Fruit fly (Drosophila melanogaster) whole organism, embryonic: ENCODE data around the gene sit.

ENCODE experiments used
- CG10274 ChIP-seq: fragments of 200-800 bp; sonication (Bioruptor generic); optimal IDR thresholded peaks from 3 replicates; lab custom pipeline; 2017; ENCODE audit warnings: missing biosample characterization, mild to moderate bottlenecking, missing genetic modification characterization
- CG10543 ChIP-seq: fragments of 200-800 bp; sonication (Bioruptor generic); optimal IDR thresholded peaks from 3 replicates; lab custom pipeline; 2017; ENCODE audit warnings: missing biosample characterization, mild to moderate bottlenecking, missing genetic modification characterization, moderate library complexity
- CG12744 ChIP-seq: fragments of 200-800 bp; sonication (Bioruptor generic); optimal IDR thresholded peaks from 2 replicates; lab custom pipeline; 2016; ENCODE audit warnings: missing biosample characterization, missing genetic modification characterization
- CG13287 ChIP-seq: fragments of 200-800 bp; sonication (Bioruptor generic); IDR thresholded peaks from 2 replicates; pipeline ENCODE4 v1.3.6; 2022; ENCODE audit warnings: missing biosample characterization, missing genetic modification characterization; ENCODE audit not compliant: partially characterized antibody
- CG16815 ChIP-seq: fragments of 200-800 bp; sonication (Bioruptor generic); optimal IDR thresholded peaks from 3 replicates; lab custom pipeline; 2017; ENCODE audit warnings: missing biosample characterization, mild to moderate bottlenecking, missing genetic modification characterization
- CG17186 ChIP-seq: fragments of 200-800 bp; sonication (Bioruptor generic); optimal IDR thresholded peaks from 3 replicates; lab custom pipeline; 2017; ENCODE audit warnings: missing biosample characterization, missing genetic modification reagents, missing genetic modification characterization
- CG17359 ChIP-seq: fragments of 200-800 bp; sonication (Bioruptor generic); optimal IDR thresholded peaks from 3 replicates; lab custom pipeline; 2018; ENCODE audit warnings: missing biosample characterization, mild to moderate bottlenecking, missing genetic modification characterization, moderate library complexity
- CG17568 ChIP-seq: fragments of 200-800 bp; sonication (Bioruptor generic); optimal IDR thresholded peaks from 2 replicates; lab custom pipeline; 2018; ENCODE audit warnings: missing biosample characterization, mild to moderate bottlenecking, missing genetic modification characterization, moderate library complexity
- CG18599 ChIP-seq: fragments of 200-800 bp; sonication (Bioruptor generic); optimal IDR thresholded peaks from 3 replicates; lab custom pipeline; 2017; ENCODE audit warnings: missing biosample characterization, missing genetic modification characterization, mild to moderate bottlenecking, moderate library complexity, missing genetic modification reagents
- CG2875 ChIP-seq: fragments of 200-800 bp; sonication (Bioruptor generic); optimal IDR thresholded peaks from 2 replicates; lab custom pipeline; 2017; ENCODE audit warnings: missing biosample characterization, mild to moderate bottlenecking, missing genetic modification characterization, missing genetic modification reagents
- CG30020 ChIP-seq: fragments of 200-800 bp; optimal IDR thresholded peaks from 2 replicates; lab custom pipeline; 2019; ENCODE audit warnings: missing biosample characterization, mild to moderate bottlenecking, missing genetic modification characterization, moderate library complexity
- CG31365 ChIP-seq: fragments of 200-800 bp; sonication (Bioruptor generic); optimal IDR thresholded peaks from 2 replicates; lab custom pipeline; 2018; ENCODE audit warnings: missing biosample characterization, mild to moderate bottlenecking, missing genetic modification characterization
- CG34422 ChIP-seq: fragments of 200-800 bp; sonication (Bioruptor generic); IDR thresholded peaks from 3 replicates; pipeline ENCODE4 v1.3.6; 2022; ENCODE audit warnings: missing biosample characterization, missing genetic modification characterization
- CG3726 ChIP-seq: fragments of 200-800 bp; sonication (Bioruptor generic); IDR thresholded peaks from 3 replicates; pipeline ENCODE4, ENCODE4 v1.3.6; 2022; ENCODE audit warnings: missing biosample characterization, missing genetic modification characterization
- CG4854 ChIP-seq: fragments of 200-800 bp; sonication (Bioruptor generic); optimal IDR thresholded peaks from 2 replicates; lab custom pipeline; 2016; ENCODE audit warnings: missing biosample characterization, missing genetic modification characterization, inconsistent platforms
- CG5180 ChIP-seq: fragments of 200-800 bp; sonication (Bioruptor generic); optimal IDR thresholded peaks from 3 replicates; lab custom pipeline; 2017; ENCODE audit warnings: missing biosample characterization, missing genetic modification characterization, mild to moderate bottlenecking, moderate library complexity, missing genetic modification reagents
- CG7786 ChIP-seq: fragments of 200-800 bp; sonication (Bioruptor generic); optimal IDR thresholded peaks from 2 replicates; lab custom pipeline; 2016; ENCODE audit warnings: missing biosample characterization, missing genetic modification characterization
- CG8478 ChIP-seq: fragments of >200 bp; optimal IDR thresholded peaks from 2 replicates; lab custom pipeline; 2018
- CG8765 ChIP-seq: fragments of 200-800 bp; sonication (Bioruptor generic); IDR thresholded peaks from 2 replicates; pipeline ENCODE4 v1.3.6; 2022; ENCODE audit warnings: missing biosample characterization, missing genetic modification characterization
- CG9215 ChIP-seq: fragments of 200-800 bp; sonication (Bioruptor generic); IDR thresholded peaks from 2 replicates; pipeline ENCODE4 v1.3.6; 2022; ENCODE audit warnings: missing biosample characterization, missing genetic modification characterization
- CHES-1-like ChIP-seq: fragments of 200-800 bp; sonication (Bioruptor generic); optimal IDR thresholded peaks from 2 replicates; lab custom pipeline; 2016; ENCODE audit warnings: missing biosample characterization, missing genetic modification characterization
- CTCF ChIP-seq: fragments of 200-800 bp; sonication (Bioruptor generic); optimal IDR thresholded peaks from 2 replicates; lab custom pipeline; 2017; ENCODE audit warnings: missing biosample characterization, mild to moderate bottlenecking, missing genetic modification characterization, moderate library complexity
- Dad ChIP-seq: fragments of 200-800 bp; sonication (Bioruptor generic); optimal IDR thresholded peaks from 3 replicates; lab custom pipeline; 2016; ENCODE audit warnings: missing biosample characterization, missing genetic modification characterization
- Dbx ChIP-seq: fragments of 200-800 bp; sonication (Bioruptor generic); IDR thresholded peaks from 3 replicates; pipeline ENCODE4 v1.3.6; 2022; ENCODE audit warnings: missing biosample characterization, missing genetic modification characterization
- E2f1 ChIP-seq: fragments of 200-800 bp; sonication (Bioruptor generic); IDR thresholded peaks from 2 replicates; pipeline ENCODE4 v1.3.6; 2022; ENCODE audit warnings: missing biosample characterization, missing genetic modification characterization
- Ets97D ChIP-seq: fragments of 200-800 bp; sonication (Bioruptor generic); optimal IDR thresholded peaks from 3 replicates; lab custom pipeline; 2016; ENCODE audit warnings: missing biosample characterization, missing genetic modification characterization
- GATAe ChIP-seq: fragments of 200-800 bp; sonication (Bioruptor generic); conservative IDR thresholded peaks from 2 replicates; pipeline ENCODE4 v1.3.6; 2022; ENCODE audit warnings: missing biosample characterization, missing genetic modification characterization
- Hmr ChIP-seq: fragments of 200-800 bp; sonication (Bioruptor generic); optimal IDR thresholded peaks from 3 replicates; lab custom pipeline; 2017; ENCODE audit warnings: mild to moderate bottlenecking, missing biosample characterization, missing genetic modification reagents, missing genetic modification characterization
- Hr39 ChIP-seq: fragments of >200 bp; optimal IDR thresholded peaks from 2 replicates; lab custom pipeline; 2017
- Jarid2 ChIP-seq: fragments of 200-800 bp; sonication (Bioruptor generic); optimal IDR thresholded peaks from 3 replicates; lab custom pipeline; 2017; ENCODE audit warnings: mild to moderate bottlenecking, missing biosample characterization, missing genetic modification reagents, missing genetic modification characterization
- Lim3 ChIP-seq: fragments of 200-800 bp; sonication (Bioruptor generic); IDR thresholded peaks from 2 replicates; pipeline ENCODE4 v1.3.6; 2022; ENCODE audit warnings: missing biosample characterization, missing genetic modification characterization
- MTF-1 ChIP-seq: fragments of 200-800 bp; sonication (Bioruptor generic); optimal IDR thresholded peaks from 2 replicates; lab custom pipeline; 2018; ENCODE audit warnings: missing biosample characterization, mild to moderate bottlenecking, missing genetic modification characterization, borderline replicate concordance
- Meics ChIP-seq: fragments of 200-800 bp; sonication (Bioruptor generic); optimal IDR thresholded peaks from 2 replicates; lab custom pipeline; 2017; ENCODE audit warnings: missing biosample characterization, mild to moderate bottlenecking, missing genetic modification characterization
- NFAT ChIP-seq: fragments of 200-800 bp; sonication (Bioruptor generic); IDR thresholded peaks from 2 replicates; pipeline ENCODE4 v1.3.6; 2022; ENCODE audit warnings: missing biosample characterization, missing genetic modification characterization
- Poxn ChIP-seq: fragments of 200-800 bp; sonication (Bioruptor generic); IDR thresholded peaks from 2 replicates; pipeline ENCODE4 v1.3.6; 2022; ENCODE audit warnings: missing biosample characterization, missing genetic modification characterization
- ab ChIP-seq: fragments of 200-800 bp; sonication (Bioruptor generic); optimal IDR thresholded peaks from 2 replicates; lab custom pipeline; 2016; ENCODE audit warnings: missing biosample characterization, missing genetic modification characterization
- al ChIP-seq: fragments of 200-800 bp; sonication (Bioruptor generic); IDR thresholded peaks from 2 replicates; pipeline ENCODE4 v1.3.6; 2022; ENCODE audit warnings: missing biosample characterization, missing genetic modification characterization
- bcd ChIP-seq: fragments of 200-800 bp; sonication (Bioruptor generic); optimal IDR thresholded peaks from 2 replicates; lab custom pipeline; 2017; ENCODE audit warnings: missing biosample characterization, mild to moderate bottlenecking, missing genetic modification characterization
- chinmo ChIP-seq: fragments of 200-800 bp; sonication (Bioruptor generic); IDR thresholded peaks from 4 replicates; pipeline ENCODE4 v1.3.6; 2022; ENCODE audit warnings: missing biosample characterization, missing genetic modification characterization; ENCODE audit not compliant: partially characterized antibody
- crp ChIP-seq, 2 experiments: fragments of 200-800 bp; sonication (Bioruptor generic); optimal IDR thresholded peaks; 2 replicates in 1 of 2; 3 replicates in 1 of 2; lab custom pipeline; 2017; ENCODE audit warnings: missing biosample characterization in 2 of 2, missing genetic modification characterization in 2 of 2, mild to moderate bottlenecking in 1 of 2, moderate library complexity in 1 of 2
- dm ChIP-seq: fragments of 200-800 bp; sonication (Bioruptor generic); optimal IDR thresholded peaks from 3 replicates; lab custom pipeline; 2016; ENCODE audit warnings: missing biosample characterization, missing genetic modification characterization
- dmrt11E ChIP-seq: fragments of 200-800 bp; sonication (Bioruptor generic); optimal IDR thresholded peaks from 3 replicates; lab custom pipeline; 2018; ENCODE audit warnings: missing biosample characterization, mild to moderate bottlenecking, missing genetic modification characterization, moderate library complexity
- esg ChIP-seq: fragments of 200-800 bp; sonication (Bioruptor generic); conservative IDR thresholded peaks from 2 replicates; pipeline ENCODE4 v1.3.6; 2022; ENCODE audit warnings: missing biosample characterization, missing genetic modification characterization
- gsb ChIP-seq: fragments of 200-800 bp; sonication (Bioruptor generic); IDR thresholded peaks from 2 replicates; pipeline ENCODE4 v1.3.6; 2022; ENCODE audit warnings: missing biosample characterization, missing genetic modification characterization
- hbn ChIP-seq: fragments of 200-800 bp; sonication (Bioruptor generic); IDR thresholded peaks from 2 replicates; pipeline ENCODE4 v1.3.6; 2022; ENCODE audit warnings: missing biosample characterization, missing genetic modification characterization; ENCODE audit not compliant: partially characterized antibody
- nmo ChIP-seq: fragments of 200-800 bp; sonication (Bioruptor generic); optimal IDR thresholded peaks from 2 replicates; lab custom pipeline; 2018; ENCODE audit warnings: missing biosample characterization, mild to moderate bottlenecking, missing genetic modification characterization, moderate library complexity
- pho ChIP-seq: fragments of 200-800 bp; sonication (Bioruptor generic); optimal IDR thresholded peaks from 2 replicates; lab custom pipeline; 2016; ENCODE audit warnings: missing biosample characterization, missing genetic modification characterization
- sna ChIP-seq: fragments of 200-800 bp; sonication (Bioruptor generic); IDR thresholded peaks from 2 replicates; pipeline ENCODE4 v1.3.6; 2022; ENCODE audit warnings: missing biosample characterization, missing genetic modification characterization; ENCODE audit not compliant: partially characterized antibody
- trh ChIP-seq: fragments of 200-800 bp; sonication (Bioruptor generic); optimal IDR thresholded peaks from 2 replicates; lab custom pipeline; 2016; ENCODE audit warnings: missing biosample characterization, missing genetic modification characterization
- ttk ChIP-seq: fragments of 200-800 bp; sonication (Bioruptor generic); IDR thresholded peaks from 2 replicates; pipeline ENCODE4 v2.1.2; 2022; ENCODE audit warnings: missing biosample characterization, missing genetic modification characterization
- vnd ChIP-seq: fragments of 200-800 bp; sonication (Bioruptor generic); IDR thresholded peaks from 3 replicates; pipeline ENCODE4 v1.3.6; 2022; ENCODE audit warnings: missing biosample characterization, missing genetic modification characterization; ENCODE audit not compliant: partially characterized antibody
- wek ChIP-seq: fragments of 200-800 bp; sonication (Bioruptor generic); optimal IDR thresholded peaks from 3 replicates; lab custom pipeline; 2018; ENCODE audit warnings: missing biosample characterization, mild to moderate bottlenecking, missing genetic modification characterization, moderate library complexity

The sit gene

DNA sequence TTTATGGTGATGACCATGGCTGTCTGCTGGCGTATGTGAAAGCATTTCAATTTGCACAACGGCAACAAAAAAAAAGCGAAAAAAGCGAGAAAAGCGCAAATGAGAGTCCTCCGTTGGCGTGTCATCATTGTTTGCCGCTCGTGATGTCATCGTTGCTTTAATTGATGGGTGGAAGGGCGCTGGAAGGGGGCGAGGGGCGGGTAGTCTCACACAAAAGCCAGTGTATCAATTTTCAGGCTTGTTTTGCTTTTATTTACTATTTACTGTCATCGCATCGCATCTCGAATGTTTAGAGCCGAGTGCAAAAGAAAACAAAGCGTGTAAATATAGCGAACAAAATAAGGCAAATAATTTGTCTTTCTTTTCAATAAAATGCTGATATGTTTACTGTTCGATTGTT lies 26.9 kb upstream of the sit start (continued):
- peak; percentile 30 for TF ChIP-seq Jarid2
- no peak for TF ChIP-seq CG16815 (GFP tag; lab: Kevin White, UChicago)
- TF ChIP-seq hbn (GFP tag; lab: Robert Waterston, UW) = no peak
- TF ChIP-seq pho (GFP tag; lab: Kevin White, UChicago) = no peak
- no peak for TF ChIP-seq crp (GFP tag; optimal IDR thresholded peaks at IDR 0.05; lab: Kevin White, UChicago)
- TF ChIP-seq sna (GFP tag; lab: Robert Waterston, UW) = no peak
- TF ChIP-seq nmo (GFP tag; lab: Kevin White, UChicago) = peak; percentile 30
- no peak for TF ChIP-seq al (GFP tag; lab: Robert Waterston, UW)
- no peak for TF ChIP-seq CG4854
- TF ChIP-seq dmrt11E (tag; lab: Kevin White, UChicago) = peak; percentile 50
- no peak for TF ChIP-seq CG8765
- TF ChIP-seq esg (GFP tag; lab: Robert Waterston, UW) = no peak
- no peak for TF ChIP-seq Ets97D (GFP tag; lab: Kevin White, UChicago)
- TF ChIP-seq CG12744 = no peak
- TF ChIP-seq MTF-1 (GFP tag; lab: Kevin White, UChicago) = peak; percentile 94
- TF ChIP-seq ttk = no peak
- no peak for TF ChIP-seq Lim3 (GFP tag; lab: Robert Waterston, UW)
- TF ChIP-seq Hmr (GFP tag; lab: Kevin White, UChicago) = peak; percentile 4
- peak; percentile 3 for TF ChIP-seq CG31365
- no peak for TF ChIP-seq dm
- TF ChIP-seq bcd (GFP tag; lab: Kevin White, UChicago) = peak; percentile 14
- TF ChIP-seq Hr39 = no peak
- TF ChIP-seq CG17359 (tag; lab: Kevin White, UChicago) = peak; percentile 79
- no peak for TF ChIP-seq E2f1 (GFP tag; lab: Robert Waterston, UW)
- TF ChIP-seq Meics (GFP tag; lab: Kevin White, UChicago) = peak; percentile 18
- TF ChIP-seq gsb = no peak
- TF ChIP-seq GATAe (GFP tag; lab: Robert Waterston, UW) = no peak
- no peak for TF ChIP-seq ab
- TF ChIP-seq CTCF (GFP tag; lab: Kevin White, UChicago) = no peak
- TF ChIP-seq CG18599 (GFP tag; lab: Kevin White, UChicago) = no peak
- TF ChIP-seq vnd (GFP tag; lab: Robert Waterston, UW) = no peak
- TF ChIP-seq trh = no peak
- TF ChIP-seq CG3726 (GFP tag; lab: Robert Waterston, UW) = no peak
- TF ChIP-seq NFAT (GFP tag; lab: Robert Waterston, UW) = no peak
- no peak for TF ChIP-seq CG30020 (tag; lab: Kevin White, UChicago)
- peak; percentile 78 for TF ChIP-seq CG2875
- TF ChIP-seq CG5180 = peak; percentile 45
- no peak for TF ChIP-seq CG10274 (GFP tag; lab: Kevin White, UChicago)
- TF ChIP-seq CG13287 (GFP tag; lab: Robert Waterston, UW) = no peak
- no peak for TF ChIP-seq Dad (GFP tag; lab: Kevin White, UChicago)
- no peak for TF ChIP-seq CG8478 (lab: Kevin White, UChicago)
- TF ChIP-seq chinmo = 0 out of 4 replicates have a peak, but pooled peaks have one; percentile 11
- TF ChIP-seq CG17186 (GFP tag; lab: Kevin White, UChicago) = no peak
- TF ChIP-seq CHES-1-like (GFP tag; lab: Kevin White, UChicago) = no peak
- peak; percentile 74 for TF ChIP-seq wek (GFP tag; lab: Kevin White, UChicago)
- TF ChIP-seq CG10543 (GFP tag; lab: Kevin White, UChicago) = no peak
- no peak for TF ChIP-seq CG34422 (GFP tag; lab: Robert Waterston, UW)
- TF ChIP-seq CG7786 (GFP tag; lab: Kevin White, UChicago) = no peak
- peak; percentile 80 for TF ChIP-seq CG17568 (GFP tag; lab: Kevin White, UChicago)
- TF ChIP-seq Dbx (GFP tag; lab: Robert Waterston, UW) = no peak
- TF ChIP-seq CG9215 (GFP tag; lab: Robert Waterston, UW) = no peak
- no peak for TF ChIP-seq Poxn
